Worm (Caenorhabditis elegans): Measurements from ENCODE around the gene F27C8.2.

DNA sequence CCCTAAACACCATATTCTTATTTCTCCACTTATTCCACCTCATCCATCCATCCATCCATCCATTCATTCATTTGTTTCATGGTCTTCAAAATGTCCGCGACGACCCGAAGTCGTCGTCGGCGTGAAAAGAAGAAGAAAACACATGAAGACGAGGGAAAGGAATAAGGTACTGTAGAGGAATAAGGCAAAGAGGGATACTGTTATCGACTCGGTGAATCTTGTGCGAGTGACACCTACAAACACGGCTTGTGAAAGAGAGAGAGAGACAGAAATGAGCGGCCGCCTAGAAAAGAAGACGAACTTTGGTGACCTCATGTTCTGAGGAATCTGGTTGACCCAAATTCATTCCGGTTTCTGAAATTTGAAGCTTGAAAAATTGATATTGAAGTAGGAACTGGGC, 12.9 kb downstream of the F27C8.2 start:
- TF ChIP-seq unc-86 (tag; optimal IDR thresholded peaks at IDR 0.05) (no peak), pqm-1 (tag; optimal IDR thresholded peaks at IDR 0.05) (no peak), tbx-7 (tag; optimal IDR thresholded peaks at IDR 0.05) (no peak)

Measured in whole organism, late embryonic.